Fruit fly (Drosophila melanogaster) whole organism, embryonic: ENCODE measurements around the gene Rip11.

Experiments
- Antp ChIP-seq: fragments of 200-800 bp; sonication (Bioruptor generic); optimal IDR thresholded peaks from 3 replicates; lab custom pipeline; 2016; ENCODE audit warnings: missing biosample characterization, missing genetic modification characterization
- CG10959 ChIP-seq: fragments of 200-800 bp; sonication (Bioruptor generic); IDR thresholded peaks from 2 replicates; pipeline ENCODE4 v1.3.6; 2022; ENCODE audit warnings: missing biosample characterization, missing genetic modification characterization
- CG11504 ChIP-seq: fragments of 200-800 bp; sonication (Bioruptor generic); optimal IDR thresholded peaks from 3 replicates; lab custom pipeline; 2019; ENCODE audit warnings: missing biosample characterization, mild to moderate bottlenecking, missing genetic modification characterization, moderate library complexity
- CG11560 ChIP-seq: fragments of 200-800 bp; sonication (Bioruptor generic); IDR thresholded peaks from 3 replicates; pipeline ENCODE4 v1.3.6; 2022; ENCODE audit warnings: missing biosample characterization, missing genetic modification characterization
- CG12236 ChIP-seq: fragments of 200-800 bp; sonication (Bioruptor generic); optimal IDR thresholded peaks from 2 replicates; lab custom pipeline; 2016; ENCODE audit warnings: missing biosample characterization, missing genetic modification characterization
- CG15269 ChIP-seq: fragments of 200-800 bp; sonication (Bioruptor generic); optimal IDR thresholded peaks from 2 replicates; lab custom pipeline; 2018; ENCODE audit warnings: missing biosample characterization, mild to moderate bottlenecking, missing genetic modification characterization, moderate library complexity
- CG15514 ChIP-seq: fragments of 200-800 bp; sonication (Bioruptor generic); optimal IDR thresholded peaks from 3 replicates; lab custom pipeline; 2017; ENCODE audit warnings: missing biosample characterization, missing genetic modification characterization, mild to moderate bottlenecking, moderate library complexity, missing genetic modification reagents
- CG17385 ChIP-seq: fragments of 200-800 bp; sonication (Bioruptor generic); optimal IDR thresholded peaks from 3 replicates; lab custom pipeline; 2018; ENCODE audit warnings: missing biosample characterization, mild to moderate bottlenecking, missing genetic modification characterization
- CG17802 ChIP-seq: fragments of 200-800 bp; sonication (Bioruptor generic); optimal IDR thresholded peaks from 2 replicates; lab custom pipeline; 2018; ENCODE audit warnings: missing biosample characterization, mild to moderate bottlenecking, missing genetic modification characterization, moderate library complexity
- CG17912 ChIP-seq: fragments of 200-800 bp; sonication (Bioruptor generic); optimal IDR thresholded peaks from 2 replicates; lab custom pipeline; 2018; ENCODE audit warnings: missing biosample characterization, mild to moderate bottlenecking, missing genetic modification characterization
- CG2875 ChIP-seq: fragments of 200-800 bp; sonication (Bioruptor generic); optimal IDR thresholded peaks from 2 replicates; lab custom pipeline; 2017; ENCODE audit warnings: missing biosample characterization, mild to moderate bottlenecking, missing genetic modification characterization, missing genetic modification reagents
- CG30020 ChIP-seq: fragments of 200-800 bp; optimal IDR thresholded peaks from 2 replicates; lab custom pipeline; 2019; ENCODE audit warnings: missing biosample characterization, mild to moderate bottlenecking, missing genetic modification characterization, moderate library complexity
- CG42726 ChIP-seq: fragments of 200-800 bp; sonication (Bioruptor generic); IDR thresholded peaks from 2 replicates; pipeline ENCODE4 v1.3.6; 2022; ENCODE audit warnings: missing biosample characterization, missing genetic modification characterization; ENCODE audit not compliant: partially characterized antibody
- CG4328 ChIP-seq: fragments of 200-800 bp; sonication (Bioruptor generic); optimal IDR thresholded peaks from 3 replicates; lab custom pipeline; 2017; ENCODE audit warnings: missing biosample characterization, missing genetic modification reagents, missing genetic modification characterization
- CG5245 ChIP-seq: fragments of 200-800 bp; sonication (Bioruptor generic); optimal IDR thresholded peaks from 3 replicates; lab custom pipeline; 2016; ENCODE audit warnings: missing biosample characterization, missing genetic modification characterization
- CG6254 ChIP-seq: fragments of 200-800 bp; sonication (Bioruptor generic); optimal IDR thresholded peaks from 3 replicates; lab custom pipeline; 2017; ENCODE audit warnings: mild to moderate bottlenecking, missing biosample characterization, missing genetic modification reagents, missing genetic modification characterization
- CG6683 ChIP-seq: fragments of 200-800 bp; sonication (Bioruptor generic); optimal IDR thresholded peaks from 2 replicates; lab custom pipeline; 2017; ENCODE audit warnings: missing biosample characterization, mild to moderate bottlenecking, missing genetic modification characterization, missing genetic modification reagents
- CG7745 ChIP-seq: fragments of 200-800 bp; sonication (Bioruptor generic); optimal IDR thresholded peaks from 2 replicates; lab custom pipeline; 2018; ENCODE audit warnings: missing biosample characterization, mild to moderate bottlenecking, missing genetic modification characterization, moderate library complexity
- D19B ChIP-seq: fragments of 200-800 bp; sonication (Bioruptor generic); optimal IDR thresholded peaks from 2 replicates; lab custom pipeline; 2017; ENCODE audit warnings: missing biosample characterization, mild to moderate bottlenecking, missing genetic modification characterization
- Dbx ChIP-seq: fragments of 200-800 bp; sonication (Bioruptor generic); IDR thresholded peaks from 3 replicates; pipeline ENCODE4 v1.3.6; 2022; ENCODE audit warnings: missing biosample characterization, missing genetic modification characterization
- Dref ChIP-seq: fragments of 200-800 bp; sonication (Bioruptor generic); IDR thresholded peaks from 2 replicates; pipeline ENCODE4 v1.3.6; 2022; ENCODE audit warnings: missing biosample characterization, missing genetic modification characterization
- Ets65A ChIP-seq: fragments of 200-800 bp; sonication (Bioruptor generic); peaks from one replicate; lab custom pipeline; 2016; ENCODE audit warnings: missing biosample characterization, missing genetic modification characterization
- Fer1 ChIP-seq: fragments of 200-800 bp; sonication (Bioruptor generic); optimal IDR thresholded peaks from 2 replicates; lab custom pipeline; 2017; ENCODE audit warnings: missing biosample characterization, mild to moderate bottlenecking, missing genetic modification characterization
- Fer3 ChIP-seq: fragments of 200-800 bp; sonication (Bioruptor generic); optimal IDR thresholded peaks from 2 replicates; lab custom pipeline; 2018; ENCODE audit warnings: missing biosample characterization, mild to moderate bottlenecking, missing genetic modification characterization, moderate library complexity
- HLH3B ChIP-seq: fragments of 200-800 bp; sonication (Bioruptor generic); IDR thresholded peaks from 2 replicates; pipeline ENCODE4 v1.3.6; 2022; ENCODE audit warnings: missing biosample characterization, missing genetic modification characterization
- HLH54F ChIP-seq: fragments of 200-800 bp; sonication (Bioruptor generic); optimal IDR thresholded peaks from 3 replicates; lab custom pipeline; 2016; ENCODE audit warnings: missing biosample characterization, missing genetic modification characterization
- MESR4 ChIP-seq: fragments of 200-800 bp; sonication (Bioruptor generic); optimal IDR thresholded peaks from 2 replicates; lab custom pipeline; 2018; ENCODE audit warnings: missing biosample characterization, mild to moderate bottlenecking, missing genetic modification characterization, moderate library complexity
- MTF-1 ChIP-seq: fragments of 200-800 bp; sonication (Bioruptor generic); optimal IDR thresholded peaks from 2 replicates; lab custom pipeline; 2018; ENCODE audit warnings: missing biosample characterization, mild to moderate bottlenecking, missing genetic modification characterization, borderline replicate concordance
- NC2β ChIP-seq: fragments of 200-800 bp; sonication (Bioruptor generic); optimal IDR thresholded peaks from 2 replicates; lab custom pipeline; 2016; ENCODE audit warnings: missing biosample characterization, missing genetic modification characterization
- Nf-YC ChIP-seq: fragments of 200-800 bp; optimal IDR thresholded peaks from 3 replicates; lab custom pipeline; 2019; ENCODE audit warnings: missing biosample characterization, mild to moderate bottlenecking, missing genetic modification characterization, moderate library complexity
- Spps ChIP-seq: fragments of 200-800 bp; sonication (Bioruptor generic); optimal IDR thresholded peaks from 2 replicates; lab custom pipeline; 2018; ENCODE audit warnings: missing biosample characterization, mild to moderate bottlenecking, missing genetic modification characterization
- Sry-δ ChIP-seq: fragments of 200-800 bp; sonication (Bioruptor generic); optimal IDR thresholded peaks from 2 replicates; lab custom pipeline; 2016; ENCODE audit warnings: missing biosample characterization, missing genetic modification characterization
- Xbp1 ChIP-seq: fragments of 200-800 bp; sonication (Bioruptor generic); optimal IDR thresholded peaks from 3 replicates; lab custom pipeline; 2016; ENCODE audit warnings: missing biosample characterization, mild to moderate bottlenecking, missing genetic modification characterization
- ac ChIP-seq: fragments of 200-800 bp; sonication (Bioruptor generic); optimal IDR thresholded peaks from 3 replicates; lab custom pipeline; 2017; ENCODE audit warnings: missing biosample characterization, mild to moderate bottlenecking, missing genetic modification characterization
- amos ChIP-seq: fragments of 200-800 bp; sonication (Bioruptor generic); IDR thresholded peaks from 2 replicates; pipeline ENCODE4 v1.3.6; 2022; ENCODE audit warnings: missing biosample characterization, missing genetic modification characterization; ENCODE audit not compliant: partially characterized antibody
- ara ChIP-seq: fragments of 200-800 bp; sonication (Bioruptor generic); IDR thresholded peaks from 2 replicates; pipeline ENCODE4 v1.3.6; 2022; ENCODE audit warnings: missing biosample characterization, missing genetic modification characterization
- az2 ChIP-seq: fragments of 200-800 bp; sonication (Bioruptor generic); optimal IDR thresholded peaks from 3 replicates; lab custom pipeline; 2016; ENCODE audit warnings: missing biosample characterization, missing genetic modification characterization
- bbx ChIP-seq: fragments of 200-800 bp; sonication (Bioruptor generic); IDR thresholded peaks from 2 replicates; pipeline ENCODE4 v1.3.6; 2022; ENCODE audit warnings: missing biosample characterization, missing genetic modification characterization; ENCODE audit not compliant: partially characterized antibody
- da ChIP-seq: fragments of 200-800 bp; sonication (Bioruptor generic); optimal IDR thresholded peaks from 2 replicates; lab custom pipeline; 2016; ENCODE audit warnings: missing biosample characterization, missing genetic modification characterization
- disco-r ChIP-seq: fragments of 200-800 bp; sonication (Bioruptor generic); optimal IDR thresholded peaks from 2 replicates; lab custom pipeline; 2016; ENCODE audit warnings: missing biosample characterization, missing genetic modification characterization
- eve ChIP-seq, 2 experiments: fragments of >200 bp; optimal IDR thresholded peaks; 2 replicates each; lab custom pipeline; 2017; ENCODE audit warnings: missing biosample characterization in 2 of 2, missing genetic modification characterization in 2 of 2
- gcm ChIP-seq: fragments of 200-800 bp; sonication (Bioruptor generic); optimal IDR thresholded peaks from 2 replicates; lab custom pipeline; 2019; ENCODE audit warnings: missing biosample characterization, mild to moderate bottlenecking, missing genetic modification characterization, moderate library complexity
- gfzf ChIP-seq: fragments of 200-800 bp; sonication (Bioruptor generic); optimal IDR thresholded peaks from 2 replicates; lab custom pipeline; 2016; ENCODE audit warnings: missing biosample characterization, mild to moderate bottlenecking, missing genetic modification characterization, moderate library complexity
- jigr1 ChIP-seq: fragments of 200-800 bp; sonication (Bioruptor generic); IDR thresholded peaks from 3 replicates; pipeline ENCODE4 v1.3.6; 2022; ENCODE audit warnings: missing biosample characterization, missing genetic modification characterization
- mld ChIP-seq: fragments of 200-800 bp; sonication (Bioruptor generic); IDR thresholded peaks from 3 replicates; pipeline ENCODE4 v1.3.6; 2022; ENCODE audit warnings: missing biosample characterization, missing genetic modification characterization; ENCODE audit not compliant: partially characterized antibody
- pb ChIP-seq: fragments of 200-800 bp; sonication (Bioruptor generic); optimal IDR thresholded peaks from 3 replicates; lab custom pipeline; 2016; ENCODE audit warnings: missing biosample characterization, missing genetic modification characterization
- shn ChIP-seq: fragments of 200-800 bp; sonication (Bioruptor generic); optimal IDR thresholded peaks from 3 replicates; lab custom pipeline; 2016; ENCODE audit warnings: missing biosample characterization, missing genetic modification characterization
- slp2 ChIP-seq: fragments of 200-800 bp; sonication (Bioruptor generic); optimal IDR thresholded peaks from 2 replicates; lab custom pipeline; 2016; ENCODE audit warnings: missing biosample characterization, missing genetic modification characterization
- ssp ChIP-seq: fragments of 200-800 bp; sonication (Bioruptor generic); IDR thresholded peaks from 2 replicates; pipeline ENCODE4 v1.3.6; 2022; ENCODE audit warnings: missing biosample characterization, missing genetic modification characterization
- stwl ChIP-seq: fragments of 200-800 bp; sonication (Bioruptor generic); optimal IDR thresholded peaks from 3 replicates; lab custom pipeline; 2018; ENCODE audit warnings: missing biosample characterization, mild to moderate bottlenecking, missing genetic modification characterization, moderate library complexity
- twi ChIP-seq: fragments of 200-800 bp; optimal IDR thresholded peaks from 2 replicates; lab custom pipeline; 2019; ENCODE audit warnings: missing biosample characterization, mild to moderate bottlenecking, missing genetic modification characterization, moderate library complexity

Gene Rip11

dm6 chrX:18635118-18635552 lies 12.3 kb downstream of the Rip11 start (continued):
- TF ChIP-seq MTF-1: no peak
- TF ChIP-seq ssp (GFP tag; lab: Robert Waterston, UW): no peak
- TF ChIP-seq Dref: no peak
- peak; percentile 37 for TF ChIP-seq CG17912 (GFP tag; lab: Kevin White, UChicago)
- TF ChIP-seq twi (tag; lab: Kevin White, UChicago): no peak
- peak; percentile 49 for TF ChIP-seq CG15514 (GFP tag; lab: Kevin White, UChicago)
- TF ChIP-seq CG30020 (tag; lab: Kevin White, UChicago): no peak
- TF ChIP-seq da (GFP tag; lab: Kevin White, UChicago): no peak
- no peak for TF ChIP-seq ac (GFP tag; lab: Kevin White, UChicago)
- TF ChIP-seq Fer1 (GFP tag; lab: Kevin White, UChicago): no peak
- TF ChIP-seq Fer3 (tag; lab: Kevin White, UChicago): peak; percentile 28
- TF ChIP-seq Sry-δ (GFP tag; lab: Kevin White, UChicago): peak; percentile 55
- TF ChIP-seq Antp (GFP tag; lab: Kevin White, UChicago): peak; percentile 49
- peak; percentile 43 for TF ChIP-seq CG11504
- TF ChIP-seq HLH54F (GFP tag; lab: Kevin White, UChicago): peak; percentile 14
- TF ChIP-seq slp2 (GFP tag; lab: Kevin White, UChicago): peak; percentile 10
- TF ChIP-seq bbx (GFP tag; lab: Robert Waterston, UW): peak; percentile 6
- no peak for TF ChIP-seq CG17802 (tag; lab: Kevin White, UChicago)
- no peak for TF ChIP-seq CG6683 (GFP tag; lab: Kevin White, UChicago)
- no peak for TF ChIP-seq CG12236 (GFP tag; lab: Kevin White, UChicago)
- TF ChIP-seq Xbp1 (GFP tag; lab: Kevin White, UChicago): peak; percentile 68
- no peak for TF ChIP-seq MESR4 (GFP tag; lab: Kevin White, UChicago)
- TF ChIP-seq CG7745: no peak
- TF ChIP-seq stwl (tag; lab: Kevin White, UChicago): peak; percentile 5
- TF ChIP-seq Spps (tag; lab: Kevin White, UChicago): no peak
- no peak for TF ChIP-seq jigr1
- no peak for TF ChIP-seq Nf-YC (tag; lab: Kevin White, UChicago)
- no peak for TF ChIP-seq HLH3B (GFP tag; lab: Robert Waterston, UW)
- peak; percentile 39 for TF ChIP-seq az2
- TF ChIP-seq D19B (GFP tag; lab: Kevin White, UChicago): no peak
- TF ChIP-seq CG6254 (GFP tag; lab: Kevin White, UChicago): no peak
- TF ChIP-seq pb: no peak
- no peak for TF ChIP-seq gcm (GFP tag; lab: Kevin White, UChicago)
- no peak for TF ChIP-seq CG11560 (tag; lab: Robert Waterston, UW)
- no peak for TF ChIP-seq disco-r
- peak; percentile 3 for TF ChIP-seq gfzf
- no peak for TF ChIP-seq CG4328 (GFP tag; lab: Kevin White, UChicago)
- peak; percentile 52 for TF ChIP-seq CG5245 (GFP tag; lab: Kevin White, UChicago)
- TF ChIP-seq Dbx (GFP tag; lab: Robert Waterston, UW): peak; percentile 57; the same call in 2 of the 3 replicates
- no peak for TF ChIP-seq eve (GFP tag; optimal IDR thresholded peaks at IDR 0.05; lab: Kevin White, UChicago)
- TF ChIP-seq ara: no peak
- TF ChIP-seq CG2875 (GFP tag; lab: Kevin White, UChicago): no peak
- TF ChIP-seq NC2β (GFP tag; lab: Kevin White, UChicago): no peak
- no peak for TF ChIP-seq CG10959 (GFP tag; lab: Robert Waterston, UW)
- peak; percentile 33 for TF ChIP-seq shn (GFP tag; lab: Kevin White, UChicago)
- TF ChIP-seq CG17385 (GFP tag; lab: Kevin White, UChicago): no peak
- TF ChIP-seq CG15269 (tag; lab: Kevin White, UChicago): peak; percentile 18
- TF ChIP-seq Ets65A: peak; percentile 50
- TF ChIP-seq amos (GFP tag; lab: Robert Waterston, UW): peak; percentile 74
- no peak; the same call in 2 of the 3 replicates for TF ChIP-seq mld
- TF ChIP-seq CG42726 (GFP tag; lab: Robert Waterston, UW): peak; percentile 83
